Fruit fly (Drosophila melanogaster): Measurements from ENCODE around the gene CG31321.
A peak's percentile ranks its signal among the peaks of the same experiment; 100 is the strongest.

Gene CG31321

dm6 chr3R:14310062-14310461, at the start of gene CG31321:
TSS of gene CG31321 (plus strand) at chr3R:14310362.
- TF ChIP-seq ey (GFP tag; optimal IDR thresholded peaks at IDR 0.05) (no peak), lola (GFP tag; optimal IDR thresholded peaks at IDR 0.05) (no peak), jim (GFP tag; optimal IDR thresholded peaks at IDR 0.05) (no peak), CG9705 (GFP tag; optimal IDR thresholded peaks at IDR 0.05) (no peak), Hr78 (GFP tag; optimal IDR thresholded peaks at IDR 0.05) (no peak), Jra (GFP tag; optimal IDR thresholded peaks at IDR 0.05) (no peak), Myc (optimal IDR thresholded peaks at IDR 0.05) (no peak), Rel (GFP tag; optimal IDR thresholded peaks at IDR 0.05) (no peak), Rel (tag; optimal IDR thresholded peaks at IDR 0.05) (no peak)

dm6 chr3R:14261113-14261512, 49.0 kb upstream of the CG31321 start, which contains the start of gene CG14840:
TSS of gene CG14840 (minus strand) at chr3R:14261213.
- TF ChIP-seq Vsx2 (GFP tag; optimal IDR thresholded peaks at IDR 0.05; ENCODE audit: partially characterized antibody), result no peak

dm6 chr3R:14262087-14262486, 48.1 kb upstream of the CG31321 start, which contains the start of the genes CG14839 and CG14841:
TSS of gene CG14839 (plus strand) at chr3R:14262387.
TSS of gene CG14841 (minus strand) at chr3R:14262418.
- no peak for TF ChIP-seq lola (GFP tag; optimal IDR thresholded peaks at IDR 0.05)
- TF ChIP-seq fru (GFP tag; optimal IDR thresholded peaks at IDR 0.05), result no peak
- TF ChIP-seq dmrt93B (GFP tag; optimal IDR thresholded peaks at IDR 0.05), result no peak
- TF ChIP-seq ey (GFP tag; optimal IDR thresholded peaks at IDR 0.05), result no peak
- no peak for TF ChIP-seq Myc (optimal IDR thresholded peaks at IDR 0.05)
- no peak for TF ChIP-seq dsf (GFP tag; optimal IDR thresholded peaks at IDR 0.05; ENCODE audit: borderline replicate concordance)
- TF ChIP-seq woc (GFP tag; optimal IDR thresholded peaks at IDR 0.05), result no peak
- TF ChIP-seq Hr83 (GFP tag; optimal IDR thresholded peaks at IDR 0.05; ENCODE audit: poor library complexity, severe bottlenecking), result no peak
- no peak for TF ChIP-seq Sp1 (GFP tag; optimal IDR thresholded peaks at IDR 0.05)
- no peak for TF ChIP-seq HLH106 (tag; optimal IDR thresholded peaks at IDR 0.05)
- TF ChIP-seq Abd-B (GFP tag; optimal IDR thresholded peaks at IDR 0.05), result no peak
- TF ChIP-seq Vsx2 (GFP tag; optimal IDR thresholded peaks at IDR 0.05; ENCODE audit: partially characterized antibody), result no peak
- no peak for TF ChIP-seq psq (GFP tag; optimal IDR thresholded peaks at IDR 0.05)

- TF ChIP-seq OdsH (GFP tag; optimal IDR thresholded peaks at IDR 0.05) (peak; percentile 61), Vsx2 (GFP tag; optimal IDR thresholded peaks at IDR 0.05; ENCODE audit: partially characterized antibody) (peak; percentile 92), jim (GFP tag; optimal IDR thresholded peaks at IDR 0.05) (no peak), Sp1 (GFP tag; optimal IDR thresholded peaks at IDR 0.05) (peak; percentile 74), woc (GFP tag; optimal IDR thresholded peaks at IDR 0.05) (no peak), ey (GFP tag; optimal IDR thresholded peaks at IDR 0.05) (no peak), HLH106 (tag; optimal IDR thresholded peaks at IDR 0.05) (peak; percentile 49), usp (GFP tag; optimal IDR thresholded peaks at IDR 0.05) (no peak), N (GFP tag; optimal IDR thresholded peaks at IDR 0.05) (no peak), dl (GFP tag; optimal IDR thresholded peaks at IDR 0.05; ENCODE audit: insufficient read depth in 1 of 2, partially characterized antibody in 2 of 2) (no peak), dmrt93B (GFP tag; optimal IDR thresholded peaks at IDR 0.05) (peak; percentile 0), psq (GFP tag; optimal IDR thresholded peaks at IDR 0.05) (peak; percentile 64), pan (optimal IDR thresholded peaks at IDR 0.05) (no peak), GATAd (GFP tag; optimal IDR thresholded peaks at IDR 0.05) (no peak), lola (GFP tag; optimal IDR thresholded peaks at IDR 0.05) (no peak), Mio (GFP tag; optimal IDR thresholded peaks at IDR 0.05) (no peak), Dif (GFP tag; optimal IDR thresholded peaks at IDR 0.05; ENCODE audit: partially characterized antibody) (peak; percentile 52), Myc (optimal IDR thresholded peaks at IDR 0.05) (no peak), foxo (GFP tag; optimal IDR thresholded peaks at IDR 0.05) (peak in 1 of 2 experiments; percentile 59), Jra (GFP tag; optimal IDR thresholded peaks at IDR 0.05) (no peak)
Measured at dm6 chr3R:14275519-14276172, 34.5 kb upstream of the CG31321 start.

- TF ChIP-seq Dfd (GFP tag; optimal IDR thresholded peaks at IDR 0.05) (no peak), sv (GFP tag; optimal IDR thresholded peaks at IDR 0.05) (peak; percentile 62), h (GFP tag; optimal IDR thresholded peaks at IDR 0.05) (peak; percentile 96), br (GFP tag; optimal IDR thresholded peaks at IDR 0.05) (peak; percentile 90), Vsx2 (GFP tag; optimal IDR thresholded peaks at IDR 0.05; ENCODE audit: partially characterized antibody) (no peak), Myc (optimal IDR thresholded peaks at IDR 0.05) (no peak), Sp1 (GFP tag; optimal IDR thresholded peaks at IDR 0.05) (peak; percentile 98), jim (GFP tag; optimal IDR thresholded peaks at IDR 0.05) (no peak), Dif (GFP tag; optimal IDR thresholded peaks at IDR 0.05; ENCODE audit: partially characterized antibody) (no peak), psq (GFP tag; optimal IDR thresholded peaks at IDR 0.05) (peak; percentile 93), OdsH (GFP tag; optimal IDR thresholded peaks at IDR 0.05) (peak; percentile 95), GATAd (GFP tag; optimal IDR thresholded peaks at IDR 0.05) (peak; percentile 59), Hr78 (GFP tag; optimal IDR thresholded peaks at IDR 0.05) (no peak), lola (GFP tag; optimal IDR thresholded peaks at IDR 0.05) (no peak), dl (GFP tag; optimal IDR thresholded peaks at IDR 0.05; ENCODE audit: insufficient read depth in 1 of 2, partially characterized antibody in 2 of 2) (peak in 1 of 2 experiments; percentile 20), Hnf4 (GFP tag; optimal IDR thresholded peaks at IDR 0.05) (peak; percentile 92), Abd-B (GFP tag; optimal IDR thresholded peaks at IDR 0.05) (no peak), Jra (GFP tag; optimal IDR thresholded peaks at IDR 0.05) (peak; percentile 82), HLH106 (tag; optimal IDR thresholded peaks at IDR 0.05) (peak; percentile 97), brk (GFP tag; optimal IDR thresholded peaks at IDR 0.05) (peak; percentile 96), foxo (GFP tag; optimal IDR thresholded peaks at IDR 0.05) (peak; percentile 58 to 96), Rel (GFP tag; optimal IDR thresholded peaks at IDR 0.05) (peak; percentile 94), Rel (tag; optimal IDR thresholded peaks at IDR 0.05) (peak; percentile 87), Mio (GFP tag; optimal IDR thresholded peaks at IDR 0.05) (no peak), sage (GFP tag; optimal IDR thresholded peaks at IDR 0.05) (peak; percentile 93), CG32264 (GFP tag; optimal IDR thresholded peaks at IDR 0.05) (peak; percentile 65)
Measured at dm6 chr3R:14277894-14278522, 32.2 kb upstream of the CG31321 start.

Measured in whole organism, wandering third instar larva.